Fruit fly (Drosophila melanogaster): ENCODE data around the gene CG15892.

The CG15892 gene

dm6 chrX:6291083-6291699 is 3.0 kb downstream of the CG15892 start, which contains the start of the genes Rpt4 and mldr:
Gene Rpt4, minus strand, starts transcription at chrX:6291245.
Gene mldr, plus strand, starts transcription at chrX:6291303.
- peak; percentile 19 for TF ChIP-seq nom (GFP tag; optimal IDR thresholded peaks at IDR 0.05)
- TF ChIP-seq CG18011 (GFP tag; optimal IDR thresholded peaks at IDR 0.05) = no peak
- peak; percentile 94 to 99 for TF ChIP-seq insv (GFP tag; optimal IDR thresholded peaks at IDR 0.05)
- TF ChIP-seq CG10431 (GFP tag; optimal IDR thresholded peaks at IDR 0.05) = no peak
- TF ChIP-seq Med (GFP tag) = peak; percentile 80
- 0 out of 2 replicates have a peak, but pooled peaks have one; percentile 16 for TF ChIP-seq Rfx (GFP tag; IDR thresholded peaks at IDR 0.05)
- TF ChIP-seq E2f2 (GFP tag; IDR thresholded peaks at IDR 0.05) = peak; percentile 48; the same call in 1 of the 2 replicates
- TF ChIP-seq HmgZ (tag; optimal IDR thresholded peaks at IDR 0.05) = peak; percentile 61
- TF ChIP-seq CG42726 (GFP tag; IDR thresholded peaks at IDR 0.05; ENCODE audit: partially characterized antibody) = 0 out of 2 replicates have a peak, but pooled peaks have one; percentile 28
- peak; percentile 58 for TF ChIP-seq sens (GFP tag)
- TF ChIP-seq CG14965 (GFP tag; optimal IDR thresholded peaks at IDR 0.05; ENCODE audit: borderline replicate concordance) = no peak
- no peak for TF ChIP-seq btn (GFP tag; optimal IDR thresholded peaks at IDR 0.05)
- TF ChIP-seq CG18262 (tag; optimal IDR thresholded peaks at IDR 0.05) = no peak
- TF ChIP-seq CG15514 (GFP tag; optimal IDR thresholded peaks at IDR 0.05) = peak; percentile 57
- TF ChIP-seq Sry-δ (GFP tag; optimal IDR thresholded peaks at IDR 0.05) = peak; percentile 30
- TF ChIP-seq Ptx1 (GFP tag; IDR thresholded peaks at IDR 0.05) = no peak
- peak; percentile 87 for TF ChIP-seq YL-1 (GFP tag; optimal IDR thresholded peaks at IDR 0.05)
- TF ChIP-seq esg (GFP tag; conservative IDR thresholded peaks at IDR 0.05) = no peak
- TF ChIP-seq Dref (GFP tag; IDR thresholded peaks at IDR 0.05) = peak; percentile 48
- peak; percentile 94 for TF ChIP-seq gfzf (GFP tag; optimal IDR thresholded peaks at IDR 0.05)
- peak in 1 of 2 experiments; percentile 53 for TF ChIP-seq crp (GFP tag; optimal IDR thresholded peaks at IDR 0.05)
- no peak for TF ChIP-seq CG12236 (GFP tag; optimal IDR thresholded peaks at IDR 0.05)
- TF ChIP-seq CG10565 (GFP tag; optimal IDR thresholded peaks at IDR 0.05) = no peak
- peak; percentile 94 for TF ChIP-seq pzg (GFP tag; optimal IDR thresholded peaks at IDR 0.05)
- TF ChIP-seq BEAF-32 (GFP tag; optimal IDR thresholded peaks at IDR 0.05) = peak; percentile 42
- no peak for TF ChIP-seq Fer2 (tag; optimal IDR thresholded peaks at IDR 0.05)
- no peak for TF ChIP-seq Scr (GFP tag; IDR thresholded peaks at IDR 0.05; ENCODE audit: partially characterized antibody)
- TF ChIP-seq CG9797 (GFP tag; optimal IDR thresholded peaks at IDR 0.05) = peak; percentile 93
- TF ChIP-seq Hr78 (GFP tag; optimal IDR thresholded peaks at IDR 0.05) = no peak
- TF ChIP-seq CG8924 (tag; optimal IDR thresholded peaks at IDR 0.05) = peak; percentile 10
- TF ChIP-seq Blimp-1 (GFP tag; optimal IDR thresholded peaks at IDR 0.05) = no peak
- TF ChIP-seq Fer1 (GFP tag; optimal IDR thresholded peaks at IDR 0.05) = peak; percentile 12
- TF ChIP-seq trh (GFP tag; optimal IDR thresholded peaks at IDR 0.05) = no peak
- peak; percentile 32 for TF ChIP-seq Myb (GFP tag; optimal IDR thresholded peaks at IDR 0.05)
- peak; percentile 75 for TF ChIP-seq CG1603 (tag; optimal IDR thresholded peaks at IDR 0.05)
- TF ChIP-seq trem (tag; optimal IDR thresholded peaks at IDR 0.05) = peak; percentile 37
- TF ChIP-seq CG4707 (GFP tag; optimal IDR thresholded peaks at IDR 0.05) = no peak
- no peak for TF ChIP-seq pum (GFP tag; optimal IDR thresholded peaks at IDR 0.05)
- no peak for TF ChIP-seq CG2129 (GFP tag; IDR thresholded peaks at IDR 0.05; ENCODE audit: partially characterized antibody)
- TF ChIP-seq jigr1 (GFP tag; IDR thresholded peaks at IDR 0.05) = no peak
- TF ChIP-seq CG4730 (GFP tag; IDR thresholded peaks at IDR 0.05) = no peak
- TF ChIP-seq lab (GFP tag; optimal IDR thresholded peaks at IDR 0.05) = no peak
- peak; percentile 38 for TF ChIP-seq CG33213 (GFP tag; optimal IDR thresholded peaks at IDR 0.05)
- no peak for TF ChIP-seq D (optimal IDR thresholded peaks at IDR 0.05)
- no peak for TF ChIP-seq D (GFP tag; optimal IDR thresholded peaks at IDR 0.05)
- TF ChIP-seq nau (GFP tag; optimal IDR thresholded peaks at IDR 0.05) = no peak
- no peak for TF ChIP-seq CG2678 (tag; optimal IDR thresholded peaks at IDR 0.05)
- no peak for TF ChIP-seq GATAe (GFP tag; conservative IDR thresholded peaks at IDR 0.05)
- TF ChIP-seq mirr (GFP tag; optimal IDR thresholded peaks at IDR 0.05) = no peak
